Worm (Caenorhabditis elegans): ENCODE results near the gene rbm-25.

The rbm-25 gene

ce11 chrV:12536409-12537038, 38.5 kb downstream of the rbm-25 start:
- TF ChIP-seq dmd-4 (tag; optimal IDR thresholded peaks at IDR 0.05; ENCODE audit: borderline replicate concordance), result no peak

- TF ChIP-seq nhr-11 (tag; optimal IDR thresholded peaks at IDR 0.05) (no peak), rnt-1 (tag; optimal IDR thresholded peaks at IDR 0.05) (no peak), hlh-8 (tag; optimal IDR thresholded peaks at IDR 0.05) (no peak), ttx-3 (tag; optimal IDR thresholded peaks at IDR 0.05) (no peak), pros-1 (tag; optimal IDR thresholded peaks at IDR 0.05) (no peak), eyg-1 (tag; optimal IDR thresholded peaks at IDR 0.05) (no peak), fkh-6 (tag; optimal IDR thresholded peaks at IDR 0.05) (no peak), nhr-232 (tag; optimal IDR thresholded peaks at IDR 0.05) (no peak), ceh-9 (tag; optimal IDR thresholded peaks at IDR 0.05) (no peak), unc-3 (GFP tag; conservative IDR thresholded peaks at IDR 0.05) (no peak), unc-3 (tag; optimal IDR thresholded peaks at IDR 0.05) (no peak), ahr-1 (tag; optimal IDR thresholded peaks at IDR 0.05) (no peak), sox-2 (GFP tag; IDR thresholded peaks at IDR 0.05) (no peak)
These were observed 39.5 kb downstream of the rbm-25 start for ce11 chrV:12537505-12537904.

- peak; percentile 36 for TF ChIP-seq ref-2 (tag; optimal IDR thresholded peaks at IDR 0.05)
- TF ChIP-seq eyg-1 (tag; optimal IDR thresholded peaks at IDR 0.05), result no peak
- TF ChIP-seq hlh-15 (tag; optimal IDR thresholded peaks at IDR 0.05), result no peak
- no peak for TF ChIP-seq hlh-13 (GFP tag; optimal IDR thresholded peaks at IDR 0.05)
- TF ChIP-seq ceh-48 (tag; optimal IDR thresholded peaks at IDR 0.05), result no peak
- TF ChIP-seq ttx-3 (tag; optimal IDR thresholded peaks at IDR 0.05), result no peak
These were observed 41.2 kb downstream of the rbm-25 start for ce11 chrV:12538984-12539852.

ce11 chrV:12540018-12540417, 42.0 kb downstream of the rbm-25 start:
- no peak for TF ChIP-seq pax-1 (tag; optimal IDR thresholded peaks at IDR 0.05)
- TF ChIP-seq dve-1 (tag; optimal IDR thresholded peaks at IDR 0.05), result no peak
- no peak for TF ChIP-seq che-1 (tag; optimal IDR thresholded peaks at IDR 0.05)
- TF ChIP-seq dmd-4 (tag; optimal IDR thresholded peaks at IDR 0.05; ENCODE audit: borderline replicate concordance), result no peak
- TF ChIP-seq lim-6 (tag; optimal IDR thresholded peaks at IDR 0.05), result no peak
- TF ChIP-seq tbx-2 (tag; optimal IDR thresholded peaks at IDR 0.05), result no peak
- no peak for TF ChIP-seq rnt-1 (tag; optimal IDR thresholded peaks at IDR 0.05)
- TF ChIP-seq ceh-48 (tag; optimal IDR thresholded peaks at IDR 0.05), result no peak
- no peak for TF ChIP-seq zip-5 (tag; optimal IDR thresholded peaks at IDR 0.05)
- no peak for TF ChIP-seq unc-42 (tag; optimal IDR thresholded peaks at IDR 0.05)
- TF ChIP-seq ahr-1 (tag; optimal IDR thresholded peaks at IDR 0.05), result no peak
- TF ChIP-seq sdc-2 (tag; optimal IDR thresholded peaks at IDR 0.05), result no peak
- no peak for TF ChIP-seq nhr-232 (tag; optimal IDR thresholded peaks at IDR 0.05)
- no peak for TF ChIP-seq lin-11 (tag; optimal IDR thresholded peaks at IDR 0.05)
- no peak for TF ChIP-seq sox-4 (tag; optimal IDR thresholded peaks at IDR 0.05)
- no peak for TF ChIP-seq nfya-1 (tag; optimal IDR thresholded peaks at IDR 0.05)

ce11 chrV:12540739-12541138, 42.7 kb downstream of the rbm-25 start, which contains the start of gene F45D3.2:
Gene F45D3.2 (plus strand): TSS chrV:12541039.
- no peak for TF ChIP-seq sdc-2 (tag; optimal IDR thresholded peaks at IDR 0.05)
- TF ChIP-seq ceh-24 (tag; optimal IDR thresholded peaks at IDR 0.05), result no peak
- no peak for TF ChIP-seq ceh-45 (GFP tag; IDR thresholded peaks at IDR 0.05)
- TF ChIP-seq hlh-8 (tag; optimal IDR thresholded peaks at IDR 0.05), result no peak
- TF ChIP-seq ama-1 (optimal IDR thresholded peaks at IDR 0.05), result no peak
- TF ChIP-seq nhr-11 (tag; optimal IDR thresholded peaks at IDR 0.05), result no peak
- TF ChIP-seq sox-4 (tag; optimal IDR thresholded peaks at IDR 0.05), result no peak
- no peak for TF ChIP-seq ref-2 (tag; optimal IDR thresholded peaks at IDR 0.05)
- no peak for TF ChIP-seq ceh-18 (tag; optimal IDR thresholded peaks at IDR 0.05)
- TF ChIP-seq eyg-1 (tag; optimal IDR thresholded peaks at IDR 0.05), result no peak
- no peak for TF ChIP-seq pha-4 (tag; optimal IDR thresholded peaks at IDR 0.05)

Data from whole organism, late embryonic.